Fruit fly (Drosophila melanogaster) whole organism, embryonic: ENCODE data around the gene Wdr92.

Experiments used
- ATbp ChIP-seq: fragments of 200-800 bp; sonication (Bioruptor generic); optimal IDR thresholded peaks from 2 replicates; lab custom pipeline; 2017; ENCODE audit warnings: missing biosample characterization, mild to moderate bottlenecking, missing genetic modification characterization, missing genetic modification reagents
- Ada2b ChIP-seq: fragments of 200-800 bp; sonication (Bioruptor generic); IDR thresholded peaks from 2 replicates; pipeline ENCODE4 v1.3.6; 2022; ENCODE audit warnings: missing biosample characterization, missing genetic modification characterization
- CG10274 ChIP-seq: fragments of 200-800 bp; sonication (Bioruptor generic); optimal IDR thresholded peaks from 3 replicates; lab custom pipeline; 2017; ENCODE audit warnings: missing biosample characterization, mild to moderate bottlenecking, missing genetic modification characterization
- CG10321 ChIP-seq: fragments of 200-800 bp; sonication (Bioruptor generic); IDR thresholded peaks from 2 replicates; pipeline ENCODE4 v1.3.6; 2022; ENCODE audit warnings: missing biosample characterization, missing genetic modification characterization
- CG10462 ChIP-seq: fragments of 200-800 bp; sonication (Bioruptor generic); optimal IDR thresholded peaks from 2 replicates; lab custom pipeline; 2016; ENCODE audit warnings: missing biosample characterization, missing genetic modification characterization
- CG10654 ChIP-seq: fragments of 200-800 bp; sonication (Bioruptor generic); optimal IDR thresholded peaks from 2 replicates; lab custom pipeline; 2016; ENCODE audit warnings: missing biosample characterization, missing genetic modification characterization
- CG11247 ChIP-seq: fragments of 200-800 bp; sonication (Bioruptor generic); IDR thresholded peaks from 2 replicates; pipeline ENCODE4 v1.3.6; 2022; ENCODE audit warnings: missing biosample characterization, missing genetic modification characterization
- CG11695 ChIP-seq: fragments of 200-800 bp; sonication (Bioruptor generic); IDR thresholded peaks from 3 replicates; pipeline ENCODE4 v1.3.6; 2022; ENCODE audit warnings: missing biosample characterization, missing genetic modification characterization
- CG12744 ChIP-seq: fragments of 200-800 bp; sonication (Bioruptor generic); optimal IDR thresholded peaks from 2 replicates; lab custom pipeline; 2016; ENCODE audit warnings: missing biosample characterization, missing genetic modification characterization
- CG15514 ChIP-seq: fragments of 200-800 bp; sonication (Bioruptor generic); optimal IDR thresholded peaks from 3 replicates; lab custom pipeline; 2017; ENCODE audit warnings: missing biosample characterization, missing genetic modification characterization, mild to moderate bottlenecking, moderate library complexity, missing genetic modification reagents
- CG1647 ChIP-seq: fragments of 200-800 bp; sonication (Bioruptor generic); optimal IDR thresholded peaks from 3 replicates; lab custom pipeline; 2016; ENCODE audit warnings: missing biosample characterization, missing genetic modification characterization
- CG17328 ChIP-seq: fragments of 200-800 bp; sonication (Bioruptor generic); IDR thresholded peaks from 2 replicates; pipeline ENCODE4 v1.3.6; 2022; ENCODE audit warnings: missing biosample characterization, missing genetic modification characterization
- CG17568 ChIP-seq: fragments of 200-800 bp; sonication (Bioruptor generic); optimal IDR thresholded peaks from 2 replicates; lab custom pipeline; 2018; ENCODE audit warnings: missing biosample characterization, mild to moderate bottlenecking, missing genetic modification characterization, moderate library complexity
- CG1832 ChIP-seq: fragments of 200-800 bp; sonication (Bioruptor generic); optimal IDR thresholded peaks from 2 replicates; lab custom pipeline; 2017; ENCODE audit warnings: missing biosample characterization, mild to moderate bottlenecking, missing genetic modification characterization, inconsistent platforms
- CG2202 ChIP-seq: fragments of 200-800 bp; sonication (Bioruptor generic); optimal IDR thresholded peaks from 2 replicates; lab custom pipeline; 2018; ENCODE audit warnings: missing biosample characterization, mild to moderate bottlenecking, missing genetic modification characterization
- CG2678 ChIP-seq: fragments of 200-800 bp; sonication (Bioruptor generic); optimal IDR thresholded peaks from 3 replicates; lab custom pipeline; 2019; ENCODE audit warnings: missing biosample characterization, mild to moderate bottlenecking, missing genetic modification characterization, moderate library complexity
- CG34376 ChIP-seq: fragments of 200-800 bp; sonication (Bioruptor generic); optimal IDR thresholded peaks from 2 replicates; lab custom pipeline; 2018; ENCODE audit warnings: missing biosample characterization, mild to moderate bottlenecking, missing genetic modification characterization
- CG3838 ChIP-seq: fragments of 200-800 bp; sonication (Bioruptor generic); optimal IDR thresholded peaks from 3 replicates; lab custom pipeline; 2016; ENCODE audit warnings: missing biosample characterization, missing genetic modification characterization
- CG3847 ChIP-seq: fragments of 200-800 bp; sonication (Bioruptor generic); IDR thresholded peaks from 2 replicates; pipeline ENCODE4 v1.3.6; 2022; ENCODE audit warnings: missing biosample characterization, missing genetic modification characterization
- CG4424 ChIP-seq: fragments of 200-800 bp; sonication (Bioruptor generic); optimal IDR thresholded peaks from 3 replicates; lab custom pipeline; 2016; ENCODE audit warnings: missing biosample characterization, missing genetic modification characterization
- CG4707 ChIP-seq: fragments of 200-800 bp; sonication (Bioruptor generic); optimal IDR thresholded peaks from 2 replicates; lab custom pipeline; 2018; ENCODE audit warnings: missing biosample characterization, mild to moderate bottlenecking, missing genetic modification characterization, moderate library complexity
- CG6175 ChIP-seq: fragments of 200-800 bp; sonication (Bioruptor generic); IDR thresholded peaks from 3 replicates; pipeline ENCODE4 v1.3.6; 2022; ENCODE audit warnings: missing biosample characterization, missing genetic modification characterization
- CG6654 ChIP-seq: fragments of 200-800 bp; sonication (Bioruptor generic); optimal IDR thresholded peaks from 2 replicates; lab custom pipeline; 2017; ENCODE audit warnings: missing biosample characterization, mild to moderate bottlenecking, missing genetic modification characterization
- CG6765 ChIP-seq: fragments of 200-800 bp; sonication (Bioruptor generic); optimal IDR thresholded peaks from 3 replicates; lab custom pipeline; 2017; ENCODE audit warnings: missing biosample characterization, mild to moderate bottlenecking, missing genetic modification characterization
- CG7556 ChIP-seq: fragments of 200-800 bp; sonication (Bioruptor generic); optimal IDR thresholded peaks from 2 replicates; lab custom pipeline; 2017; ENCODE audit warnings: missing biosample characterization, mild to moderate bottlenecking, missing genetic modification characterization
- CG7928 ChIP-seq: fragments of 200-800 bp; sonication (Bioruptor generic); optimal IDR thresholded peaks from 2 replicates; lab custom pipeline; 2017; ENCODE audit warnings: missing biosample characterization, mild to moderate bottlenecking, missing genetic modification characterization
- CG8478 ChIP-seq: fragments of >200 bp; optimal IDR thresholded peaks from 2 replicates; lab custom pipeline; 2018
- D19A ChIP-seq: fragments of 200-800 bp; optimal IDR thresholded peaks from 3 replicates; lab custom pipeline; 2019; ENCODE audit warnings: missing biosample characterization, mild to moderate bottlenecking, missing genetic modification characterization, moderate library complexity
- Dbx ChIP-seq: fragments of 200-800 bp; sonication (Bioruptor generic); IDR thresholded peaks from 3 replicates; pipeline ENCODE4 v1.3.6; 2022; ENCODE audit warnings: missing biosample characterization, missing genetic modification characterization
- Dfd ChIP-seq, 2 experiments: fragments of >200 bp; optimal IDR thresholded peaks; 2 replicates each; lab custom pipeline; 2017; ENCODE audit warnings: missing biosample characterization in 2 of 2, missing genetic modification characterization in 2 of 2
- Doc2 ChIP-seq: fragments of 200-800 bp; sonication (Bioruptor generic); IDR thresholded peaks from 2 replicates; pipeline ENCODE4 v1.3.6; 2022; ENCODE audit warnings: missing biosample characterization, missing genetic modification characterization
- Drgx ChIP-seq: fragments of 200-800 bp; sonication (Bioruptor generic); IDR thresholded peaks from 2 replicates; pipeline ENCODE4 v1.3.6; 2022; ENCODE audit warnings: missing biosample characterization, missing genetic modification characterization
- GATAe ChIP-seq: fragments of 200-800 bp; sonication (Bioruptor generic); conservative IDR thresholded peaks from 2 replicates; pipeline ENCODE4 v1.3.6; 2022; ENCODE audit warnings: missing biosample characterization, missing genetic modification characterization
- HLH3B ChIP-seq: fragments of 200-800 bp; sonication (Bioruptor generic); IDR thresholded peaks from 2 replicates; pipeline ENCODE4 v1.3.6; 2022; ENCODE audit warnings: missing biosample characterization, missing genetic modification characterization
- Lpt ChIP-seq: fragments of >200 bp; optimal IDR thresholded peaks from 2 replicates; lab custom pipeline; 2018; ENCODE audit warnings: missing biosample characterization, missing genetic modification characterization
- MESR4 ChIP-seq: fragments of 200-800 bp; sonication (Bioruptor generic); optimal IDR thresholded peaks from 2 replicates; lab custom pipeline; 2018; ENCODE audit warnings: missing biosample characterization, mild to moderate bottlenecking, missing genetic modification characterization, moderate library complexity
- Optix ChIP-seq: fragments of 200-800 bp; sonication (Bioruptor generic); IDR thresholded peaks from 3 replicates; pipeline ENCODE4 v1.3.6; 2022; ENCODE audit warnings: missing biosample characterization, missing genetic modification characterization
- Xbp1 ChIP-seq: fragments of 200-800 bp; sonication (Bioruptor generic); optimal IDR thresholded peaks from 3 replicates; lab custom pipeline; 2016; ENCODE audit warnings: missing biosample characterization, mild to moderate bottlenecking, missing genetic modification characterization
- YL-1 ChIP-seq: fragments of 200-800 bp; sonication (Bioruptor generic); optimal IDR thresholded peaks from 3 replicates; lab custom pipeline; 2017; ENCODE audit warnings: missing biosample characterization, mild to moderate bottlenecking, missing genetic modification characterization
- cato ChIP-seq: fragments of 200-800 bp; sonication (Bioruptor generic); optimal IDR thresholded peaks from 2 replicates; lab custom pipeline; 2016; ENCODE audit warnings: missing biosample characterization, missing genetic modification characterization, borderline replicate concordance
- chn ChIP-seq: fragments of 200-800 bp; sonication (Bioruptor generic); optimal IDR thresholded peaks from 2 replicates; lab custom pipeline; 2016; ENCODE audit warnings: missing biosample characterization, missing genetic modification characterization
- eyg ChIP-seq: fragments of 200-800 bp; sonication (Bioruptor generic); optimal IDR thresholded peaks from 3 replicates; lab custom pipeline; 2016; ENCODE audit warnings: missing biosample characterization, missing genetic modification characterization
- fd102C ChIP-seq: fragments of 200-800 bp; sonication (Bioruptor generic); optimal IDR thresholded peaks from 2 replicates; lab custom pipeline; 2018; ENCODE audit warnings: missing biosample characterization, mild to moderate bottlenecking, missing genetic modification characterization, moderate library complexity
- gfzf ChIP-seq: fragments of 200-800 bp; sonication (Bioruptor generic); optimal IDR thresholded peaks from 2 replicates; lab custom pipeline; 2016; ENCODE audit warnings: missing biosample characterization, mild to moderate bottlenecking, missing genetic modification characterization, moderate library complexity
- grau ChIP-seq: fragments of 200-800 bp; optimal IDR thresholded peaks from 3 replicates; lab custom pipeline; 2019; ENCODE audit warnings: missing biosample characterization, mild to moderate bottlenecking, missing genetic modification characterization, moderate library complexity
- ham ChIP-seq: fragments of 200-800 bp; sonication (Bioruptor generic); IDR thresholded peaks from 2 replicates; pipeline ENCODE4 v1.3.6; 2022; ENCODE audit warnings: missing biosample characterization, missing genetic modification characterization
- inv ChIP-seq: fragments of 200-800 bp; sonication (Bioruptor generic); IDR thresholded peaks from 2 replicates; pipeline ENCODE4 v1.3.6; 2022; ENCODE audit warnings: missing biosample characterization, missing genetic modification characterization; ENCODE audit not compliant: partially characterized antibody
- jumu ChIP-seq: fragments of 200-800 bp; sonication (Bioruptor generic); optimal IDR thresholded peaks from 3 replicates; lab custom pipeline; 2016; ENCODE audit warnings: missing biosample characterization, missing genetic modification characterization
- onecut ChIP-seq: fragments of 200-800 bp; sonication (Bioruptor generic); IDR thresholded peaks from 2 replicates; pipeline ENCODE4 v1.3.6; 2022; ENCODE audit warnings: missing biosample characterization, missing genetic modification characterization
- pb ChIP-seq: fragments of 200-800 bp; sonication (Bioruptor generic); optimal IDR thresholded peaks from 3 replicates; lab custom pipeline; 2016; ENCODE audit warnings: missing biosample characterization, missing genetic modification characterization
- rib ChIP-seq: fragments of 200-800 bp; sonication (Bioruptor generic); IDR thresholded peaks from 2 replicates; pipeline ENCODE4 v1.3.6; 2022; ENCODE audit warnings: missing biosample characterization, missing genetic modification characterization
- unpg ChIP-seq: fragments of 200-800 bp; sonication (Bioruptor generic); optimal IDR thresholded peaks from 3 replicates; lab custom pipeline; 2018; ENCODE audit warnings: missing biosample characterization, mild to moderate bottlenecking, missing genetic modification characterization, moderate library complexity
- yki ChIP-seq: fragments of >200 bp; optimal IDR thresholded peaks from 3 replicates; lab custom pipeline; 2018

Wdr92 gene

DNA sequence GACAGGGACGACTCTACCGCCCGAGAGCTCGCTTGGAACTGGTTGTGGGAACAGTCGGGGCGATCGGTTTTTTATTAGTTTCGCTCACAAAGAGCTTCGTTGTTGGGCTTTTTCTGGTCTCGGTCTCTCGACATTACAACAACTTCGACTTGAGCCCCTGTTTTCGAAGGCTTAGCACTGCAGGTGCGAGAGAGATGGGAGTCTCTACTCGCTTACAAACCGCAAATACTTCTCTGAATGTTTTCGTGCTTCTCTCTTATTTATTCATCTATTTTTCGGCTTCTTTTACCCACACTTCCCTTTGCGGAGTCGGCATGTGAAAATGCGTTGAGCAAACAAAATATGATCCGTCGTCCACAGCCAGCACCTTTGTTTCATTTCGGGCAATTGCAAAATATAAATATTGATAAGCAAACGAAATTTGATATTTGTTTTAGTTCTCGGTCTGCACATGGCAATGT, 12.1 kb upstream of the Wdr92 start, which contains the start of gene Tsp74F (continued):
- no peak for TF ChIP-seq CG7556 (GFP tag; lab: Kevin White, UChicago)
- TF ChIP-seq GATAe (GFP tag; lab: Robert Waterston, UW): no peak
- no peak for TF ChIP-seq D19A (tag; lab: Kevin White, UChicago)
- TF ChIP-seq Optix (GFP tag; lab: Robert Waterston, UW): no peak
- no peak for TF ChIP-seq Doc2
- no peak for TF ChIP-seq CG10654 (GFP tag; lab: Kevin White, UChicago)
- TF ChIP-seq Dbx: no peak
- peak; percentile 31 for TF ChIP-seq ATbp (GFP tag; lab: Kevin White, UChicago)
- no peak for TF ChIP-seq CG3838 (GFP tag; lab: Kevin White, UChicago)
- TF ChIP-seq CG12744 (GFP tag; lab: Kevin White, UChicago): no peak
- no peak for TF ChIP-seq Dfd (GFP tag; optimal IDR thresholded peaks at IDR 0.05; lab: Kevin White, UChicago)
- TF ChIP-seq gfzf: no peak
- TF ChIP-seq ham (GFP tag; lab: Robert Waterston, UW): no peak
- TF ChIP-seq fd102C (GFP tag; lab: Kevin White, UChicago): no peak
- no peak for TF ChIP-seq rib (GFP tag; lab: Robert Waterston, UW)
- no peak for TF ChIP-seq eyg (GFP tag; lab: Kevin White, UChicago)
- TF ChIP-seq CG11695 (GFP tag; lab: Robert Waterston, UW): 0 out of 3 replicates have a peak, but pooled peaks have one; percentile 16
- no peak for TF ChIP-seq YL-1
- no peak for TF ChIP-seq grau (tag; lab: Kevin White, UChicago)
- TF ChIP-seq CG17328 (GFP tag; lab: Robert Waterston, UW): no peak
- TF ChIP-seq CG11247 (GFP tag; lab: Robert Waterston, UW): no peak
- peak; percentile 5 for TF ChIP-seq CG6765 (GFP tag; lab: Kevin White, UChicago)
- TF ChIP-seq CG1832 (GFP tag; lab: Kevin White, UChicago): no peak
- no peak for TF ChIP-seq jumu (GFP tag; lab: Kevin White, UChicago)
- no peak for TF ChIP-seq yki (lab: Kevin White, UChicago)
- 0 out of 2 replicates have a peak, but pooled peaks have one; percentile 24 for TF ChIP-seq Drgx (GFP tag; lab: Robert Waterston, UW)
- no peak for TF ChIP-seq CG2202 (tag; lab: Kevin White, UChicago)
- no peak for TF ChIP-seq CG1647 (GFP tag; lab: Kevin White, UChicago)
- TF ChIP-seq Ada2b (GFP tag; lab: Robert Waterston, UW): no peak
- no peak for TF ChIP-seq Lpt (GFP tag; lab: Kevin White, UChicago)
- no peak for TF ChIP-seq CG7928 (GFP tag; lab: Kevin White, UChicago)
- no peak for TF ChIP-seq pb (GFP tag; lab: Kevin White, UChicago)
- no peak for TF ChIP-seq inv (GFP tag; lab: Robert Waterston, UW)
- no peak for TF ChIP-seq cato (GFP tag; lab: Kevin White, UChicago)
- no peak for TF ChIP-seq CG15514
- TF ChIP-seq CG10321 (GFP tag; lab: Robert Waterston, UW): no peak
- TF ChIP-seq CG3847 (GFP tag; lab: Robert Waterston, UW): no peak
- TF ChIP-seq CG10274: no peak
- TF ChIP-seq MESR4 (GFP tag; lab: Kevin White, UChicago): no peak
- peak; percentile 43 for TF ChIP-seq CG17568 (GFP tag; lab: Kevin White, UChicago)
- no peak for TF ChIP-seq CG2678 (tag; lab: Kevin White, UChicago)
- TF ChIP-seq unpg: no peak
- no peak for TF ChIP-seq onecut (GFP tag; lab: Robert Waterston, UW)
- TF ChIP-seq CG4707 (GFP tag; lab: Kevin White, UChicago): peak; percentile 21
- no peak for TF ChIP-seq CG4424
- TF ChIP-seq CG34376 (GFP tag; lab: Kevin White, UChicago): peak; percentile 1
- TF ChIP-seq CG10462: no peak
- no peak for TF ChIP-seq HLH3B (GFP tag; lab: Robert Waterston, UW)
- no peak for TF ChIP-seq Xbp1 (GFP tag; lab: Kevin White, UChicago)
- TF ChIP-seq CG6175 (GFP tag; lab: Robert Waterston, UW): no peak
- TF ChIP-seq chn: no peak
- no peak for TF ChIP-seq CG8478 (lab: Kevin White, UChicago)
- no peak for TF ChIP-seq CG6654 (GFP tag; lab: Kevin White, UChicago)
